Fruit fly (Drosophila melanogaster) whole organism, embryonic: Measurements from ENCODE around the gene TTLL6B.

Experiments
- Blimp-1 ChIP-seq: fragments of 200-800 bp; sonication (Bioruptor generic); optimal IDR thresholded peaks from 3 replicates; lab custom pipeline; 2018; ENCODE audit warnings: missing biosample characterization, missing genetic modification characterization, mild to moderate bottlenecking, moderate library complexity, missing genetic modification reagents
- CG10147 ChIP-seq: fragments of 200-800 bp; sonication (Bioruptor generic); optimal IDR thresholded peaks from 2 replicates; lab custom pipeline; 2019; ENCODE audit warnings: missing biosample characterization, mild to moderate bottlenecking, missing genetic modification characterization, moderate library complexity
- CG10209 ChIP-seq: fragments of 200-800 bp; sonication (Bioruptor generic); optimal IDR thresholded peaks from 3 replicates; lab custom pipeline; 2017; ENCODE audit warnings: missing biosample characterization, mild to moderate bottlenecking, missing genetic modification characterization, missing genetic modification reagents
- CG10366 ChIP-seq: fragments of 200-800 bp; sonication (Bioruptor generic); IDR thresholded peaks from 2 replicates; pipeline ENCODE4 v1.3.6; 2022; ENCODE audit warnings: missing biosample characterization, missing genetic modification characterization
- CG10654 ChIP-seq: fragments of 200-800 bp; sonication (Bioruptor generic); optimal IDR thresholded peaks from 2 replicates; lab custom pipeline; 2016; ENCODE audit warnings: missing biosample characterization, missing genetic modification characterization
- CG11398 ChIP-seq: fragments of 200-800 bp; sonication (Bioruptor generic); optimal IDR thresholded peaks from 2 replicates; lab custom pipeline; 2016; ENCODE audit warnings: missing biosample characterization, missing genetic modification characterization
- CG14441 ChIP-seq: fragments of 200-800 bp; sonication (Bioruptor generic); IDR thresholded peaks from 2 replicates; pipeline ENCODE4 v1.3.6; 2022; ENCODE audit warnings: missing biosample characterization, missing genetic modification characterization
- CG1602 ChIP-seq: fragments of 200-800 bp; sonication (Bioruptor generic); optimal IDR thresholded peaks from 3 replicates; lab custom pipeline; 2016; ENCODE audit warnings: missing biosample characterization, missing genetic modification characterization
- CG1647 ChIP-seq: fragments of 200-800 bp; sonication (Bioruptor generic); optimal IDR thresholded peaks from 3 replicates; lab custom pipeline; 2016; ENCODE audit warnings: missing biosample characterization, missing genetic modification characterization
- CG16863 ChIP-seq: fragments of 200-800 bp; sonication (Bioruptor generic); optimal IDR thresholded peaks from 3 replicates; lab custom pipeline; 2016; ENCODE audit warnings: missing biosample characterization, missing genetic modification characterization
- CG17186 ChIP-seq: fragments of 200-800 bp; sonication (Bioruptor generic); optimal IDR thresholded peaks from 3 replicates; lab custom pipeline; 2017; ENCODE audit warnings: missing biosample characterization, missing genetic modification reagents, missing genetic modification characterization
- CG17359 ChIP-seq: fragments of 200-800 bp; sonication (Bioruptor generic); optimal IDR thresholded peaks from 3 replicates; lab custom pipeline; 2018; ENCODE audit warnings: missing biosample characterization, mild to moderate bottlenecking, missing genetic modification characterization, moderate library complexity
- CG2712 ChIP-seq: fragments of 200-800 bp; optimal IDR thresholded peaks from 3 replicates; lab custom pipeline; 2019; ENCODE audit warnings: missing biosample characterization, mild to moderate bottlenecking, missing genetic modification characterization, moderate library complexity
- CG30020 ChIP-seq: fragments of 200-800 bp; optimal IDR thresholded peaks from 2 replicates; lab custom pipeline; 2019; ENCODE audit warnings: missing biosample characterization, mild to moderate bottlenecking, missing genetic modification characterization, moderate library complexity
- CG33213 ChIP-seq: fragments of 200-800 bp; sonication (Bioruptor generic); optimal IDR thresholded peaks from 3 replicates; lab custom pipeline; 2016; ENCODE audit warnings: missing biosample characterization, missing genetic modification characterization
- CG4730 ChIP-seq: fragments of 200-800 bp; sonication (Bioruptor generic); IDR thresholded peaks from 2 replicates; pipeline ENCODE4 v1.3.6; 2022; ENCODE audit warnings: missing biosample characterization, missing genetic modification characterization
- CG9609 ChIP-seq: fragments of 200-800 bp; sonication (Bioruptor generic); optimal IDR thresholded peaks from 3 replicates; lab custom pipeline; 2016; ENCODE audit warnings: missing biosample characterization, missing genetic modification characterization
- CG9797 ChIP-seq: fragments of 200-800 bp; sonication (Bioruptor generic); optimal IDR thresholded peaks from 3 replicates; lab custom pipeline; 2018; ENCODE audit warnings: missing biosample characterization, mild to moderate bottlenecking, missing genetic modification characterization
- CG9932 ChIP-seq: fragments of 200-800 bp; sonication (Bioruptor generic); IDR thresholded peaks from 2 replicates; pipeline ENCODE4 v1.3.6; 2022; ENCODE audit warnings: missing biosample characterization, missing genetic modification characterization
- CkIIα-i1 ChIP-seq: fragments of 200-800 bp; sonication (Bioruptor generic); IDR thresholded peaks from 2 replicates; pipeline ENCODE4 v1.3.6; 2022; ENCODE audit warnings: missing biosample characterization, missing genetic modification characterization
- Dip3 ChIP-seq: fragments of 200-800 bp; sonication (Bioruptor generic); optimal IDR thresholded peaks from 3 replicates; lab custom pipeline; 2016; ENCODE audit warnings: missing biosample characterization, missing genetic modification characterization
- ERR ChIP-seq: fragments of 200-800 bp; sonication (Bioruptor generic); optimal IDR thresholded peaks from 2 replicates; lab custom pipeline; 2016; ENCODE audit warnings: missing biosample characterization, missing genetic modification characterization
- Ets65A ChIP-seq: fragments of 200-800 bp; sonication (Bioruptor generic); peaks from one replicate; lab custom pipeline; 2016; ENCODE audit warnings: missing biosample characterization, missing genetic modification characterization
- Gsc ChIP-seq: fragments of 200-800 bp; sonication (Bioruptor generic); IDR thresholded peaks from 2 replicates; pipeline ENCODE4 v1.3.6; 2022; ENCODE audit warnings: missing biosample characterization, missing genetic modification characterization
- Kr ChIP-seq: fragments of 200-800 bp; sonication (Bioruptor generic); optimal IDR thresholded peaks from 2 replicates; lab custom pipeline; 2017; ENCODE audit warnings: missing biosample characterization, mild to moderate bottlenecking, missing genetic modification characterization
- Lhr ChIP-seq: fragments of 200-800 bp; sonication (Bioruptor generic); optimal IDR thresholded peaks from 3 replicates; lab custom pipeline; 2017; ENCODE audit warnings: mild to moderate bottlenecking, missing biosample characterization, missing genetic modification reagents, missing genetic modification characterization
- Max ChIP-seq: fragments of 200-800 bp; sonication (Bioruptor generic); optimal IDR thresholded peaks from 2 replicates; lab custom pipeline; 2016; ENCODE audit warnings: missing biosample characterization, mild to moderate bottlenecking, missing genetic modification characterization
- Med ChIP-seq: fragments of 200-800 bp; sonication (Bioruptor generic); peaks from one replicate; lab custom pipeline; 2016; ENCODE audit warnings: missing biosample characterization, missing genetic modification characterization, mild to moderate bottlenecking, inconsistent platforms, moderate library complexity
- Opbp ChIP-seq: fragments of 200-800 bp; sonication (Bioruptor generic); IDR thresholded peaks from 3 replicates; pipeline ENCODE4 v1.3.6; 2022; ENCODE audit warnings: missing biosample characterization, missing genetic modification characterization; ENCODE audit not compliant: partially characterized antibody
- PHDP ChIP-seq: fragments of 200-800 bp; sonication (Bioruptor generic); optimal IDR thresholded peaks from 3 replicates; lab custom pipeline; 2018; ENCODE audit warnings: missing biosample characterization, mild to moderate bottlenecking, missing genetic modification characterization, moderate library complexity
- Scr ChIP-seq: fragments of 200-800 bp; sonication (Bioruptor generic); IDR thresholded peaks from 2 replicates; pipeline ENCODE4 v1.3.6; 2022; ENCODE audit warnings: missing biosample characterization, missing genetic modification characterization; ENCODE audit not compliant: partially characterized antibody
- ac ChIP-seq: fragments of 200-800 bp; sonication (Bioruptor generic); optimal IDR thresholded peaks from 3 replicates; lab custom pipeline; 2017; ENCODE audit warnings: missing biosample characterization, mild to moderate bottlenecking, missing genetic modification characterization
- bigmax ChIP-seq: fragments of 200-800 bp; sonication (Bioruptor generic); optimal IDR thresholded peaks from 2 replicates; lab custom pipeline; 2018; ENCODE audit warnings: missing biosample characterization, mild to moderate bottlenecking, missing genetic modification characterization
- dan ChIP-seq: fragments of 200-800 bp; sonication (Bioruptor generic); IDR thresholded peaks from 2 replicates; pipeline ENCODE4 v1.3.6; 2022; ENCODE audit warnings: missing biosample characterization, missing genetic modification characterization
- eve ChIP-seq, 2 experiments: fragments of >200 bp; optimal IDR thresholded peaks; 2 replicates each; lab custom pipeline; 2017; ENCODE audit warnings: missing biosample characterization in 2 of 2, missing genetic modification characterization in 2 of 2
- fd3F ChIP-seq: fragments of 200-800 bp; sonication (Bioruptor generic); optimal IDR thresholded peaks from 2 replicates; lab custom pipeline; 2018; ENCODE audit warnings: missing biosample characterization, mild to moderate bottlenecking, missing genetic modification characterization, moderate library complexity
- gro ChIP-seq: fragments of 200-800 bp; sonication (Bioruptor generic); optimal IDR thresholded peaks from 2 replicates; lab custom pipeline; 2016; ENCODE audit warnings: missing biosample characterization, missing genetic modification characterization
- kah ChIP-seq: fragments of 200-800 bp; sonication (Bioruptor generic); optimal IDR thresholded peaks from 2 replicates; lab custom pipeline; 2018; ENCODE audit warnings: missing biosample characterization, mild to moderate bottlenecking, missing genetic modification characterization
- knrl ChIP-seq: fragments of 200-800 bp; sonication (Bioruptor generic); IDR thresholded peaks from 3 replicates; pipeline ENCODE4 v1.3.6; 2022; ENCODE audit warnings: missing biosample characterization, missing genetic modification characterization; ENCODE audit not compliant: partially characterized antibody
- pho ChIP-seq: fragments of 200-800 bp; sonication (Bioruptor generic); optimal IDR thresholded peaks from 2 replicates; lab custom pipeline; 2016; ENCODE audit warnings: missing biosample characterization, missing genetic modification characterization
- row ChIP-seq: fragments of 200-800 bp; sonication (Bioruptor generic); IDR thresholded peaks from 3 replicates; pipeline ENCODE4 v1.3.6; 2022; ENCODE audit warnings: missing biosample characterization, missing genetic modification characterization
- sens ChIP-seq: fragments of 200-800 bp; sonication (Bioruptor generic); peaks from one replicate; lab custom pipeline; 2016; ENCODE audit warnings: missing biosample characterization, missing genetic modification characterization
- sim ChIP-seq: fragments of 200-800 bp; sonication (Bioruptor generic); IDR thresholded peaks from 2 replicates; pipeline ENCODE4 v1.3.6; 2022; ENCODE audit warnings: missing biosample characterization, missing genetic modification characterization
- sima ChIP-seq: fragments of 200-800 bp; sonication (Bioruptor generic); optimal IDR thresholded peaks from 2 replicates; lab custom pipeline; 2016; ENCODE audit warnings: missing biosample characterization, missing genetic modification characterization
- slou ChIP-seq: fragments of 200-800 bp; sonication (Bioruptor generic); optimal IDR thresholded peaks from 3 replicates; lab custom pipeline; 2016; ENCODE audit warnings: missing biosample characterization, missing genetic modification characterization
- sr ChIP-seq: fragments of 200-800 bp; sonication (Bioruptor generic); IDR thresholded peaks from 3 replicates; pipeline ENCODE4 v1.3.6; 2022; ENCODE audit warnings: missing biosample characterization, missing genetic modification characterization
- twi ChIP-seq: fragments of 200-800 bp; optimal IDR thresholded peaks from 2 replicates; lab custom pipeline; 2019; ENCODE audit warnings: missing biosample characterization, mild to moderate bottlenecking, missing genetic modification characterization, moderate library complexity
- unc-4 ChIP-seq: fragments of 200-800 bp; sonication (Bioruptor generic); IDR thresholded peaks from 2 replicates; pipeline ENCODE4 v1.3.6; 2022; ENCODE audit warnings: missing biosample characterization, missing genetic modification characterization; ENCODE audit not compliant: partially characterized antibody
- usp ChIP-seq: fragments of >200 bp; optimal IDR thresholded peaks from 2 replicates; lab custom pipeline; 2017; ENCODE audit warnings: missing biosample characterization, missing genetic modification characterization
- zfh1 ChIP-seq: fragments of 200-800 bp; sonication (Bioruptor generic); IDR thresholded peaks from 3 replicates; pipeline ENCODE4 v1.3.6; 2022; ENCODE audit warnings: missing biosample characterization, missing genetic modification characterization

TTLL6B gene

dm6 chr3R:27253136-27253920 lies 2.5 kb upstream of the TTLL6B start, which contains the start of gene pll (continued):
- TF ChIP-seq Kr (no peak), CG17186 (GFP tag; lab: Kevin White, UChicago) (peak; percentile 45), pho (GFP tag; lab: Kevin White, UChicago) (peak; percentile 78), Dip3 (GFP tag; lab: Kevin White, UChicago) (peak; percentile 64), CG14441 (GFP tag; lab: Robert Waterston, UW) (peak; percentile 93), CG11398 (GFP tag; lab: Kevin White, UChicago) (no peak), zfh1 (peak; percentile 91), CkIIα-i1 (GFP tag; lab: Robert Waterston, UW) (no peak), sima (GFP tag; lab: Kevin White, UChicago) (no peak), ERR (GFP tag; lab: Kevin White, UChicago) (peak; percentile 76), bigmax (GFP tag; lab: Kevin White, UChicago) (no peak), Blimp-1 (GFP tag; lab: Kevin White, UChicago) (peak; percentile 78), CG17359 (tag; lab: Kevin White, UChicago) (peak; percentile 86), Gsc (GFP tag; lab: Robert Waterston, UW) (0 out of 2 replicates have a peak, but pooled peaks have one; percentile 32), fd3F (GFP tag; lab: Kevin White, UChicago) (peak; percentile 75), CG10366 (GFP tag; lab: Robert Waterston, UW) (peak; percentile 90), CG30020 (tag; lab: Kevin White, UChicago) (no peak), eve (GFP tag; optimal IDR thresholded peaks at IDR 0.05; lab: Kevin White, UChicago) (no peak), CG10147 (GFP tag; lab: Kevin White, UChicago) (peak; percentile 71), Med (GFP tag; lab: Kevin White, UChicago) (peak; percentile 95), gro (GFP tag; lab: Kevin White, UChicago) (peak; percentile 58), CG4730 (GFP tag; lab: Robert Waterston, UW) (peak; percentile 84), CG9609 (peak; percentile 53), usp (GFP tag; lab: Kevin White, UChicago) (no peak), CG33213 (GFP tag; lab: Kevin White, UChicago) (peak; percentile 71), unc-4 (GFP tag; lab: Robert Waterston, UW) (peak; percentile 59), Opbp (peak; percentile 42; the same call in 2 of the 3 replicates), kah (GFP tag; lab: Kevin White, UChicago) (peak; percentile 93), CG1602 (GFP tag; lab: Kevin White, UChicago) (peak; percentile 81), Max (GFP tag; lab: Kevin White, UChicago) (peak; percentile 70), Lhr (GFP tag; lab: Kevin White, UChicago) (peak; percentile 88), knrl (peak; percentile 56; the same call in 1 of the 3 replicates), CG10209 (GFP tag; lab: Kevin White, UChicago) (peak; percentile 69), sr (peak; percentile 63; the same call in 2 of the 3 replicates), PHDP (tag; lab: Kevin White, UChicago) (peak; percentile 82), Scr (peak; percentile 61), slou (GFP tag; lab: Kevin White, UChicago) (peak; percentile 38), CG9932 (GFP tag; lab: Robert Waterston, UW) (peak; percentile 93), Ets65A (peak; percentile 96), CG16863 (GFP tag; lab: Kevin White, UChicago) (peak; percentile 61), CG1647 (GFP tag; lab: Kevin White, UChicago) (peak; percentile 32), ac (GFP tag; lab: Kevin White, UChicago) (no peak), row (GFP tag; lab: Robert Waterston, UW) (peak; percentile 89), sens (GFP tag; lab: Kevin White, UChicago) (peak; percentile 94), CG2712 (peak; percentile 90), twi (tag; lab: Kevin White, UChicago) (peak; percentile 42), sim (no peak), CG10654 (GFP tag; lab: Kevin White, UChicago) (peak; percentile 75), dan (0 out of 2 replicates have a peak, but pooled peaks have one; percentile 27), CG9797 (GFP tag; lab: Kevin White, UChicago) (peak; percentile 96)
